Fruit fly (Drosophila melanogaster): ENCODE data around the gene byn.

dm6 chr3L:11881084-11881483 is 46.4 kb upstream of the byn start, which contains the start of gene CCDC151:
- TF ChIP-seq h (optimal IDR thresholded peaks at IDR 0.05) (no peak), ttk (optimal IDR thresholded peaks at IDR 0.05) (no peak)
